Fruit fly (Drosophila melanogaster) S2 (cell line): ENCODE results near the gene CG13252.

Experiments used
- CG8478 ChIP-seq: fragments of >200 bp; optimal IDR thresholded peaks from 2 replicates; lab custom pipeline; 2018
- CTCF ChIP-seq, 2 experiments: fragments of >200 bp; optimal IDR thresholded peaks; 2 replicates each; lab custom pipeline; 2018

Gene CG13252

dm6 chr3L:20789299-20789698 lies 58.9 kb downstream of the CG13252 start:
- no peak for TF ChIP-seq CTCF (optimal IDR thresholded peaks at IDR 0.05; lab: Kevin White, UChicago)
- TF ChIP-seq CG8478 = no peak

- no peak for TF ChIP-seq CG8478
- no peak for TF ChIP-seq CTCF (optimal IDR thresholded peaks at IDR 0.05; lab: Kevin White, UChicago)
Measured at dm6 chr3L:20792693-20793092, 62.3 kb downstream of the CG13252 start, which contains the start of gene Six4. Gene Six4 (minus strand): TSS chr3L:20792777.
